Worm (Caenorhabditis elegans) whole organism, mixed stage, embryonic: ENCODE results near the gene syp-2.

Source experiments
- M03D4.4 ChIP-seq: sonication (generic microtip); optimal IDR thresholded peaks from 2 replicates; lab custom pipeline; 2017; ENCODE audit warnings: mild to moderate bottlenecking, missing genetic modification characterization, missing compliant biosample characterization
- blmp-1 ChIP-seq: fragments of 150-350 bp; optimal IDR thresholded peaks from 2 replicates; lab custom pipeline; 2014; ENCODE audit warnings: missing biosample characterization, missing genetic modification characterization
- elt-1 ChIP-seq: sonication (generic microtip); optimal IDR thresholded peaks from 2 replicates; lab custom pipeline; 2017; ENCODE audit warnings: missing genetic modification characterization, mild to moderate bottlenecking, missing compliant biosample characterization, antibody characterized with exemption, moderate library complexity, borderline replicate concordance; ENCODE audit not compliant: insufficient read depth
- elt-3 ChIP-seq: fragments of 150-350 bp; optimal IDR thresholded peaks from 2 replicates; lab custom pipeline; 2014; ENCODE audit warnings: missing biosample characterization, missing genetic modification characterization
- nhr-12 ChIP-seq: fragments of 150-350 bp; optimal IDR thresholded peaks from 2 replicates; lab custom pipeline; 2014; ENCODE audit warnings: missing biosample characterization, missing genetic modification characterization
- nhr-237 ChIP-seq: fragments of 150-350 bp; optimal IDR thresholded peaks from 2 replicates; lab custom pipeline; 2014; ENCODE audit warnings: missing biosample characterization, missing genetic modification characterization
- nhr-28 ChIP-seq: fragments of 150-350 bp; optimal IDR thresholded peaks from 2 replicates; lab custom pipeline; 2014; ENCODE audit warnings: missing biosample characterization, missing genetic modification characterization
- nhr-76 ChIP-seq: sonication (generic microtip); optimal IDR thresholded peaks from 2 replicates; lab custom pipeline; 2017; ENCODE audit warnings: missing biosample characterization, missing genetic modification characterization
- pha-4 ChIP-seq: fragments of 150-350 bp; optimal IDR thresholded peaks from 2 replicates; lab custom pipeline; 2018; ENCODE audit warnings: missing biosample characterization, missing genetic modification reagents, missing genetic modification characterization
- snpc-4 ChIP-seq: fragments of 150-350 bp; optimal IDR thresholded peaks from 2 replicates; lab custom pipeline; 2014; ENCODE audit warnings: missing biosample characterization, missing genetic modification characterization
- unc-120 ChIP-seq: sonication (generic microtip); optimal IDR thresholded peaks from 2 replicates; lab custom pipeline; 2017; ENCODE audit warnings: missing genetic modification characterization, missing compliant biosample characterization; ENCODE audit not compliant: poor library complexity, severe bottlenecking

- TF ChIP-seq nhr-12 (tag; lab: Kevin White, UChicago) (no peak), nhr-76 (tag; lab: Kevin White, UChicago) (no peak), elt-3 (no peak), nhr-237 (tag; lab: Kevin White, UChicago) (no peak), nhr-28 (tag; lab: Kevin White, UChicago) (no peak), unc-120 (tag; lab: Kevin White, UChicago) (no peak), pha-4 (tag; lab: Kevin White, UChicago) (no peak), blmp-1 (no peak), elt-1 (tag; lab: Kevin White, UChicago) (no peak), snpc-4 (tag; lab: Kevin White, UChicago) (no peak), M03D4.4 (tag; lab: Kevin White, UChicago) (no peak)
Observed at ce11 chrV:5493447-5493846, 42.8 kb upstream of the syp-2 start, which contains the start of gene T05C3.2.
